Worm (Caenorhabditis elegans) whole organism, late embryonic: ENCODE data around the gene cka-1.

Experiments
- C08G9.2 ChIP-seq: sonication (generic microtip); optimal IDR thresholded peaks from 2 replicates; lab custom pipeline; 2016; ENCODE audit warnings: mild to moderate bottlenecking, missing genetic modification characterization, moderate library complexity, missing compliant biosample characterization
- C38D4.7 ChIP-seq: fragments of 200-800 bp; sonication (Bioruptor generic); optimal IDR thresholded peaks from 2 replicates; lab custom pipeline; 2018; ENCODE audit warnings: mild to moderate bottlenecking, missing genetic modification characterization, moderate library complexity, missing compliant biosample characterization
- F13H6.1 ChIP-seq: sonication (generic microtip); optimal IDR thresholded peaks from 2 replicates; lab custom pipeline; 2016; ENCODE audit warnings: missing genetic modification characterization, missing compliant biosample characterization
- T23F11.4 ChIP-seq: fragments of 200-800 bp; sonication (Bioruptor generic); optimal IDR thresholded peaks from 2 replicates; lab custom pipeline; 2018; ENCODE audit warnings: mild to moderate bottlenecking, missing genetic modification characterization, missing compliant biosample characterization
- Y22D7AL.16 ChIP-seq: sonication (generic microtip); optimal IDR thresholded peaks from 2 replicates; lab custom pipeline; 2016; ENCODE audit warnings: missing genetic modification characterization, missing compliant biosample characterization
- ama-1 ChIP-seq: fragments of 150-350 bp; optimal IDR thresholded peaks from 2 replicates; lab custom pipeline; 2014
- ceh-18 ChIP-seq: sonication (generic microtip); optimal IDR thresholded peaks from 2 replicates; lab custom pipeline; 2016; ENCODE audit warnings: missing genetic modification characterization, missing compliant biosample characterization
- ceh-22 ChIP-seq: sonication (generic microtip); optimal IDR thresholded peaks from 2 replicates; lab custom pipeline; 2017; ENCODE audit warnings: missing biosample characterization, missing genetic modification characterization
- ceh-24 ChIP-seq: sonication (generic microtip); optimal IDR thresholded peaks from 2 replicates; lab custom pipeline; 2016; ENCODE audit warnings: mild to moderate bottlenecking, missing genetic modification characterization, missing compliant biosample characterization
- ceh-31 ChIP-seq: sonication (generic microtip); optimal IDR thresholded peaks from 2 replicates; lab custom pipeline; 2016; ENCODE audit warnings: missing genetic modification characterization, missing compliant biosample characterization
- ceh-34 ChIP-seq: sonication (generic microtip); optimal IDR thresholded peaks from 2 replicates; lab custom pipeline; 2016; ENCODE audit warnings: mild to moderate bottlenecking, missing genetic modification characterization, missing compliant biosample characterization
- ceh-45 ChIP-seq: fragments of 200-800 bp; sonication (Bioruptor generic); IDR thresholded peaks from 2 replicates; pipeline ENCODE4 v1.3.6; 2022; ENCODE audit warnings: missing genetic modification reagents, missing genetic modification characterization, missing compliant biosample characterization
- ceh-48 ChIP-seq: sonication (generic microtip); optimal IDR thresholded peaks from 2 replicates; lab custom pipeline; 2016; ENCODE audit warnings: missing genetic modification characterization, inconsistent platforms, missing compliant biosample characterization
- ceh-6 ChIP-seq: fragments of 200-800 bp; sonication (Bioruptor generic); optimal IDR thresholded peaks from 2 replicates; lab custom pipeline; 2018; ENCODE audit warnings: mild to moderate bottlenecking, missing genetic modification characterization, missing compliant biosample characterization
- che-1 ChIP-seq: sonication (generic microtip); optimal IDR thresholded peaks from 2 replicates; lab custom pipeline; 2016; ENCODE audit warnings: mild to moderate bottlenecking, missing genetic modification characterization, missing compliant biosample characterization
- dmd-4 ChIP-seq: sonication (generic microtip); optimal IDR thresholded peaks from 2 replicates; lab custom pipeline; 2016; ENCODE audit warnings: borderline replicate concordance, missing genetic modification characterization, missing compliant biosample characterization
- dve-1 ChIP-seq: sonication (generic microtip); optimal IDR thresholded peaks from 2 replicates; lab custom pipeline; 2017; ENCODE audit warnings: antibody characterized with exemption, mild to moderate bottlenecking, missing genetic modification characterization, missing compliant biosample characterization
- elt-2 ChIP-seq: sonication (generic microtip); optimal IDR thresholded peaks from 2 replicates; lab custom pipeline; 2016; ENCODE audit warnings: missing genetic modification reagents, missing genetic modification characterization, missing compliant biosample characterization
- ets-4 ChIP-seq: sonication (generic microtip); optimal IDR thresholded peaks from 2 replicates; lab custom pipeline; 2016; ENCODE audit warnings: missing genetic modification characterization, missing compliant biosample characterization
- fax-1 ChIP-seq: sonication (generic microtip); optimal IDR thresholded peaks from 2 replicates; lab custom pipeline; 2016; ENCODE audit warnings: missing genotype, missing genetic modification characterization, missing compliant biosample characterization
- fkh-10 ChIP-seq: fragments of 150-350 bp; optimal IDR thresholded peaks from 2 replicates; lab custom pipeline; 2014; ENCODE audit warnings: missing biosample characterization, missing genetic modification reagents, missing genetic modification characterization
- fkh-6 ChIP-seq: sonication (generic microtip); optimal IDR thresholded peaks from 2 replicates; lab custom pipeline; 2016; ENCODE audit warnings: missing genetic modification characterization, missing compliant biosample characterization
- gmeb-2 ChIP-seq: sonication (generic microtip); optimal IDR thresholded peaks from 2 replicates; lab custom pipeline; 2016; ENCODE audit warnings: missing genetic modification characterization, inconsistent platforms, missing compliant biosample characterization
- hlh-30 ChIP-seq: sonication (generic microtip); optimal IDR thresholded peaks from 2 replicates; lab custom pipeline; 2017; ENCODE audit warnings: antibody characterized with exemption, missing genetic modification characterization, missing compliant biosample characterization; ENCODE audit not compliant: insufficient read depth
- hlh-8 ChIP-seq: sonication (generic microtip); optimal IDR thresholded peaks from 2 replicates; lab custom pipeline; 2016; ENCODE audit warnings: missing genotype, missing genetic modification characterization, missing compliant biosample characterization
- madf-2 ChIP-seq: sonication (generic microtip); optimal IDR thresholded peaks from 2 replicates; lab custom pipeline; 2017; ENCODE audit warnings: missing genetic modification characterization, missing compliant biosample characterization
- mec-3 ChIP-seq: sonication (generic microtip); optimal IDR thresholded peaks from 2 replicates; lab custom pipeline; 2016; ENCODE audit warnings: borderline replicate concordance, missing genetic modification characterization, missing compliant biosample characterization
- nfya-1 ChIP-seq: sonication (generic microtip); optimal IDR thresholded peaks from 2 replicates; lab custom pipeline; 2017; ENCODE audit warnings: missing genetic modification characterization, mild to moderate bottlenecking, missing compliant biosample characterization, antibody characterized with exemption, moderate library complexity
- nhr-232 ChIP-seq: sonication (generic microtip); optimal IDR thresholded peaks from 2 replicates; lab custom pipeline; 2016; ENCODE audit warnings: missing genetic modification characterization, missing compliant biosample characterization
- npax-4 ChIP-seq: sonication (generic microtip); optimal IDR thresholded peaks from 2 replicates; lab custom pipeline; 2016; ENCODE audit warnings: missing genetic modification characterization, missing compliant biosample characterization
- pha-4 ChIP-seq: fragments of 150-350 bp; optimal IDR thresholded peaks from 2 replicates; lab custom pipeline; 2018; ENCODE audit warnings: missing biosample characterization, missing genetic modification reagents, missing genetic modification characterization
- pqm-1 ChIP-seq: sonication (generic microtip); optimal IDR thresholded peaks from 2 replicates; lab custom pipeline; 2016; ENCODE audit warnings: missing genetic modification characterization, missing compliant biosample characterization
- pros-1 ChIP-seq: fragments of 150-350 bp; optimal IDR thresholded peaks from 2 replicates; lab custom pipeline; 2014; ENCODE audit warnings: missing biosample characterization, missing genetic modification reagents, missing genetic modification characterization
- ref-2 ChIP-seq: sonication (generic microtip); optimal IDR thresholded peaks from 2 replicates; lab custom pipeline; 2016; ENCODE audit warnings: missing genetic modification characterization, missing compliant biosample characterization
- sdc-2 ChIP-seq: sonication (generic microtip); optimal IDR thresholded peaks from 2 replicates; lab custom pipeline; 2016; ENCODE audit warnings: missing genotype, missing genetic modification characterization, missing compliant biosample characterization
- sox-2 ChIP-seq: fragments of 200-800 bp; sonication (Bioruptor generic); IDR thresholded peaks from 2 replicates; pipeline ENCODE4 v1.3.6; 2022; ENCODE audit warnings: missing genetic modification reagents, missing genetic modification characterization, missing compliant biosample characterization
- sox-4 ChIP-seq: sonication (generic microtip); optimal IDR thresholded peaks from 2 replicates; lab custom pipeline; 2017; ENCODE audit warnings: mild to moderate bottlenecking, missing genetic modification characterization, inconsistent platforms, missing compliant biosample characterization
- tbx-7 ChIP-seq: sonication (generic microtip); optimal IDR thresholded peaks from 2 replicates; lab custom pipeline; 2016; ENCODE audit warnings: missing genotype, missing genetic modification characterization, missing compliant biosample characterization
- ttx-3 ChIP-seq: sonication (generic microtip); optimal IDR thresholded peaks from 2 replicates; lab custom pipeline; 2016; ENCODE audit warnings: missing genetic modification reagents, missing genetic modification characterization, missing compliant biosample characterization
- unc-3 ChIP-seq, 2 experiments: fragments of 200-800 bp in 1 of 2; sonication (Bioruptor generic) in 1 of 2; sonication (generic microtip) in 1 of 2; conservative IDR thresholded peaks in 1 of 2; optimal IDR thresholded peaks in 1 of 2; 2 replicates each; pipeline versions ENCODE4 v1.3.6 to Lab custom; 2016 to 2022; ENCODE audit warnings: missing compliant biosample characterization in 2 of 2, missing genetic modification characterization in 2 of 2, missing genetic modification reagents in 1 of 2
- unc-42 ChIP-seq: sonication (generic microtip); optimal IDR thresholded peaks from 2 replicates; lab custom pipeline; 2016; ENCODE audit warnings: missing genotype, missing genetic modification characterization, missing compliant biosample characterization
- unc-86 ChIP-seq: sonication (generic microtip); optimal IDR thresholded peaks from 2 replicates; lab custom pipeline; 2016; ENCODE audit warnings: missing genetic modification characterization, missing compliant biosample characterization

cka-1 gene

ce11 chrIV:9735750-9736149 lies 1.7 kb downstream of the cka-1 start:
- TF ChIP-seq elt-2 (tag; lab: Kevin White, UChicago) = peak; percentile 64
- no peak for TF ChIP-seq pqm-1 (tag; lab: Kevin White, UChicago)
- no peak for TF ChIP-seq hlh-30 (tag; lab: Kevin White, UChicago)
- TF ChIP-seq npax-4 (tag; lab: Kevin White, UChicago) = no peak
- no peak for TF ChIP-seq ceh-48 (tag; lab: Kevin White, UChicago)
- TF ChIP-seq, all 69 proteins: peak for 1

- TF ChIP-seq ceh-18 = no peak
- TF ChIP-seq, all 69 proteins: peak for 0
Measured at ce11 chrIV:9734861-9735260, 2.6 kb downstream of the cka-1 start.

DNA sequence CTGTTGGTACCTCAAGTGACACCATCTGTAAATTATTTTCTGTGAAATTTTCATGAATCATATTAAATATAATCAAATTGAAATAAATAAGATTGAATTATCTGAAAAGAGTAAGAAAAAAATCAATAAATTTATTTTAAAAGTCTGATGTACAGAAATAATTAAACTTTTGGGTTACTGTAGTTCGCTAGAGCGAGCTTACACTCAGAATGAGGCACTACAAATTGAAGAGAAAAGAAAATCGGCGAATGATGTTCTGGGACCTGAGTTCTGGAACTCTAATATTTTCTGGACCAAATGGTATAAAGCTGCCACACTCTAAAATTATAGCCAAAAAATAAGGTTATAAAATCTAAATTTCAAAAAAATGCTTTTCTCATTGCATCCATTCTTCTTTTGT lies 3.5 kb downstream of the cka-1 start:
- TF ChIP-seq ets-4 (tag; lab: Kevin White, UChicago) = no peak
- no peak for TF ChIP-seq T23F11.4 (GFP tag; lab: Kevin White, UChicago)
- TF ChIP-seq C08G9.2 (tag; lab: Kevin White, UChicago) = no peak
- no peak for TF ChIP-seq ttx-3 (tag; lab: Kevin White, UChicago)
- no peak for TF ChIP-seq fkh-6 (tag; lab: Kevin White, UChicago)
- no peak for TF ChIP-seq sdc-2 (tag; lab: Kevin White, UChicago)
- no peak for TF ChIP-seq Y22D7AL.16 (tag; lab: Kevin White, UChicago)
- TF ChIP-seq sox-4 (tag; lab: Kevin White, UChicago) = no peak
- no peak for TF ChIP-seq gmeb-2
- TF ChIP-seq mec-3 = no peak
- no peak for TF ChIP-seq ceh-31 (tag; lab: Kevin White, UChicago)
- no peak for TF ChIP-seq dve-1
- TF ChIP-seq sox-2 (GFP tag; lab: Robert Waterston, UW) = no peak
- TF ChIP-seq fkh-10 (GFP tag; lab: Kevin White, UChicago) = no peak
- TF ChIP-seq tbx-7 (tag; lab: Kevin White, UChicago) = no peak
- no peak for TF ChIP-seq ceh-6 (GFP tag; lab: Kevin White, UChicago)
- TF ChIP-seq ceh-22 = no peak
- no peak for TF ChIP-seq ceh-45 (GFP tag; lab: Robert Waterston, UW)

DNA sequence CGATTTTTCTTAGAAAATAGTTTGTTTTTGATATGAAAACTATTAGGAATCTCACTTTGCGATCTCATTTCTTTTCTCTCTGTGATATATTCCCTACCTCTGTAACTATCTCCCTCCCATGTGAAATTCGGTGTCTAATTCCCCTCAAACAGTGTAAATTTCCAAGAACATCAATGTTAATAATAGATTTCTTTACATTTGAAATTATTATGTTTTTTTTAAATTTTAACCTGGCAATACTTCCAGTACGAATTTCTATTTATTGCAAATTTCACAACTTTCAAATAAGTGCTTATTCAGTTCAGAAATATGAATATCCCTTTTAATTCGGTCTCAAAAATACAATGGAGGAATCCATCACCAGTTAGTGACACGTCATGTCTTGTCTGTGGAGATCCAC lies 9.0 kb downstream of the cka-1 start, which contains the start of gene nhr-100:
Gene nhr-100 (plus strand): TSS at position 301 of the 400 bp plus-strand sequence.
- no peak for TF ChIP-seq fax-1 (tag; lab: Kevin White, UChicago)
- no peak for TF ChIP-seq unc-42 (tag; lab: Kevin White, UChicago)
- no peak for TF ChIP-seq nfya-1 (tag; lab: Kevin White, UChicago)
- TF ChIP-seq fkh-10 (GFP tag; lab: Kevin White, UChicago) = no peak
- TF ChIP-seq C38D4.7 = no peak
- TF ChIP-seq ref-2 (tag; lab: Kevin White, UChicago) = no peak
- no peak for TF ChIP-seq C08G9.2 (tag; lab: Kevin White, UChicago)
- TF ChIP-seq unc-3 (GFP tag; conservative IDR thresholded peaks at IDR 0.05; lab: Robert Waterston, UW) = no peak
- no peak for TF ChIP-seq unc-3 (tag; optimal IDR thresholded peaks at IDR 0.05; lab: Kevin White, UChicago)
- no peak for TF ChIP-seq hlh-8 (tag; lab: Kevin White, UChicago)

DNA sequence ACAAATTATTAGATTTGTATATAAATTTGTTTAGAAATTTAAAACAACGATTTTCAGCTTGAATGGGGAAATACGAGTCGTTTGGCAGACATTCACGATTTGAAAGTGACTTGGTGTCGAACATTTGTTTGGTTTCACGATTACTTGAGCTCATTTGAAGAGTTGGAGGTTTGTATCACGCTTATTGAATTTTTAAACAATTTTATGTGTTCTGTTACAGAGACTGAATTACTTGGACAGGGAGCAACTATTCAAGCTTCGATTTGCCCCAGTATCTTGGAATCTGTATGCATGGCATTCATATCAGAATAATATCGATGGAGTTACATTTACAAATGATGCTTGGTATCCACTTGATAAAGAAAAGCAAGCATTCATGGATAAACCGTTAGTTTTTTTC lies 10.2 kb downstream of the cka-1 start:
- TF ChIP-seq fkh-6 (tag; lab: Kevin White, UChicago) (no peak), pha-4 (tag; lab: Kevin White, UChicago) (no peak), ceh-34 (tag; lab: Kevin White, UChicago) (no peak), dmd-4 (no peak), unc-3 (GFP tag; conservative IDR thresholded peaks at IDR 0.05; lab: Robert Waterston, UW) (no peak), unc-3 (tag; optimal IDR thresholded peaks at IDR 0.05; lab: Kevin White, UChicago) (no peak), nhr-232 (tag; lab: Kevin White, UChicago) (no peak), madf-2 (tag; lab: Kevin White, UChicago) (no peak), sox-2 (GFP tag; lab: Robert Waterston, UW) (no peak), unc-86 (tag; lab: Kevin White, UChicago) (no peak), ceh-45 (GFP tag; lab: Robert Waterston, UW) (no peak), nfya-1 (tag; lab: Kevin White, UChicago) (no peak), ceh-18 (no peak), che-1 (tag; lab: Kevin White, UChicago) (no peak), pros-1 (tag; lab: Kevin White, UChicago) (no peak), ceh-24 (tag; lab: Kevin White, UChicago) (no peak), Y22D7AL.16 (tag; lab: Kevin White, UChicago) (no peak), ama-1 (no peak), F13H6.1 (tag; lab: Kevin White, UChicago) (no peak), fkh-10 (GFP tag; lab: Kevin White, UChicago) (no peak)
- TF ChIP-seq, all 69 proteins: peak for 0
